Worm (Caenorhabditis elegans) whole organism, L1 larva: Measurements from ENCODE around the gene gem-1.

Experiments used
- ceh-88 ChIP-seq: fragments of 200-800 bp; sonication (Bioruptor generic); IDR thresholded peaks from 2 replicates; pipeline ENCODE4 v1.3.6; 2022; ENCODE audit warnings: missing genetic modification characterization, missing compliant biosample characterization
- nhr-12 ChIP-seq: sonication (generic microtip); optimal IDR thresholded peaks from 2 replicates; lab custom pipeline; 2017; ENCODE audit warnings: missing biosample characterization, missing genetic modification characterization
- nhr-237 ChIP-seq: fragments of 150-350 bp; optimal IDR thresholded peaks from 2 replicates; lab custom pipeline; 2014; ENCODE audit warnings: missing biosample characterization, missing genetic modification characterization
- snpc-4 ChIP-seq: fragments of 150-350 bp; optimal IDR thresholded peaks from 2 replicates; lab custom pipeline; 2014; ENCODE audit warnings: missing biosample characterization, missing genetic modification characterization
- vab-15 ChIP-seq: sonication (generic microtip); optimal IDR thresholded peaks from 2 replicates; lab custom pipeline; 2017; ENCODE audit warnings: missing genotype, mild to moderate bottlenecking, missing genetic modification characterization, missing compliant biosample characterization

DNA sequence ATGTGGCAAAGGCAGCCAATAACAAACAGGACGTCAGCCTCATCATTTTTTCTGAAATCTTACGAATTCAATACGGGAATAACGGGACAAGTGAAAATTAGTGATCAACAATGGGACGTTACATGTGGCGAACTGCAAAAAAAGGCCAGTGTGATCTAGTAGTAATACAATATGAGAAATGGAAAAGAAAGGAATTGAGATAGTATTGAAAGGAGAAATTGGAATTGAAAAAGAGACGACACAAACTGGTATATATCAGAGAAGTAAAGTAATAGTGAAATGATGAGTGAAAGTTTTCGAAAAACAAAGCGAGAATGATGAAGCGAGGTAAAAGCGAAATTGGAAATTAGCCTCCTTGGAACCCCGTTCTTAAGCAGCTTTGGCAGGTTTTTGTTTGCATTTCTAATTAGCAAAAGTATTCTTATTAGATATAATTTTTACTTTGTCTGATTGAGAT is 10.7 kb upstream of the gem-1 start, which contains the start of gene C49F8.3:
- TF ChIP-seq ceh-88 (GFP tag; lab: Robert Waterston, UW) (no peak), nhr-12 (tag; lab: Kevin White, UChicago) (no peak), snpc-4 (tag; lab: Kevin White, UChicago) (no peak), nhr-237 (no peak), vab-15 (tag; lab: Kevin White, UChicago) (no peak)
